Worm (Caenorhabditis elegans) whole organism, midembryonic: ENCODE measurements around the gene mig-2.

Source experiments
- cog-1 ChIP-seq: sonication (generic microtip); optimal IDR thresholded peaks from 2 replicates; lab custom pipeline; 2016; ENCODE audit warnings: missing genetic modification characterization, missing compliant biosample characterization
- med-1 ChIP-seq: sonication (generic microtip); optimal IDR thresholded peaks from 2 replicates; lab custom pipeline; 2017; ENCODE audit warnings: missing genetic modification characterization, mild to moderate bottlenecking, missing compliant biosample characterization, antibody characterized with exemption, missing genetic modification reagents; ENCODE audit not compliant: insufficient read depth
- ztf-23 ChIP-seq: fragments of 200-800 bp; sonication (Bioruptor generic); IDR thresholded peaks from 2 replicates; pipeline ENCODE4 v1.3.6; 2022; ENCODE audit warnings: missing genetic modification reagents, missing genetic modification characterization, missing compliant biosample characterization
- ztf-29 ChIP-seq: fragments of 200-800 bp; sonication (Bioruptor generic); IDR thresholded peaks from 2 replicates; pipeline ENCODE4 v1.3.6; 2022; ENCODE audit warnings: missing genetic modification reagents, missing genetic modification characterization, missing compliant biosample characterization

DNA sequence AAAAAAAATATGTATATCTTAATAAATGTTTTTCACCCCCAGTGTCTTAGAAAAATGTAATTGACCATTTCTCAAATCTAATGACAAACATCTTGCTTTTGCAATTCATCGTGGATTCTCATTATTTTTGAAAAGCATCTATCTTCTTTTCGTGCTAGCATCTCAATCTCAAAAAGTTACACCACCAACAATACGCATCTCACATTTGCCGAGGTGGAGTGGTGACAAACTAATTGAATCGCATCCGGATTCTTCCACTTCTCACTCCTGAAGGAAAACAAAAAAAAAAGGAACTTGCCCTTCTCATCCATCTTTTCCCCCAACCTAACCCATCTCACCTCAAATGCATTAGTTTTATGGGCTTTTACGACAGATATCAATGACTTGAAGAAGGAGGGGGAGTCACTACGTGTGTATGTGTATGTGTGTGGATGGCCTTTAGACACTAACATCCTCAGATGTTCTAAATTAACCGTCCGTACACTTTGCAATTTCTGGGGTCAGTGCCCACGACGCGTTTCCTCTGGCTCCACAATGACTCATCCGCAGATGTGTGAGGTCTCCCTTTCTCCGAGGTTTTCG is 875 bp upstream of the mig-2 start:
- no peak for TF ChIP-seq ztf-29
- TF ChIP-seq ztf-23 (GFP tag; lab: Robert Waterston, UW) = no peak
- no peak for TF ChIP-seq cog-1 (tag; lab: Kevin White, UChicago)
- TF ChIP-seq med-1 (GFP tag; lab: Kevin White, UChicago) = no peak
